Worm (Caenorhabditis elegans): ENCODE data around the gene fmo-2.

DNA sequence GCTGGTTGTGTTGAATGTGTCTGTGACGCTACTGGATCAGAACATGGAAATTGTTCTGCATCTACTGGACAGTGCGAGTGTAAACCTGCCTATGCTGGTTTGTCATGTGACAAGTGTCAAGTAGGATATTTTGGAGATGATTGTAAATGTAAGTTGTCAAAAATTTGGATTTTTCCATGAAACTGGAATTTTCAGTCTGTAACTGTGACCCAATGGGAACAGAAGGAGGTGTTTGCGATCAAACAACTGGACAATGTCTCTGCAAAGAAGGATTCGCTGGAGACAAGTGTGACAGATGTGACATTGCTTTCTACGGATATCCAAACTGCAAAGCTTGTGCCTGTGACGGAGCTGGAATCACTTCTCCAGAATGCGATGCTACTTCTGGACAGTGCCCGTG is 13.8 kb upstream of the fmo-2 start:
- TF ChIP-seq T23F11.4 (GFP tag; optimal IDR thresholded peaks at IDR 0.05) (no peak), nhr-11 (tag; optimal IDR thresholded peaks at IDR 0.05) (no peak), npax-4 (tag; optimal IDR thresholded peaks at IDR 0.05) (no peak)
